Fruit fly (Drosophila melanogaster): ENCODE measurements around the gene meigo.

DNA sequence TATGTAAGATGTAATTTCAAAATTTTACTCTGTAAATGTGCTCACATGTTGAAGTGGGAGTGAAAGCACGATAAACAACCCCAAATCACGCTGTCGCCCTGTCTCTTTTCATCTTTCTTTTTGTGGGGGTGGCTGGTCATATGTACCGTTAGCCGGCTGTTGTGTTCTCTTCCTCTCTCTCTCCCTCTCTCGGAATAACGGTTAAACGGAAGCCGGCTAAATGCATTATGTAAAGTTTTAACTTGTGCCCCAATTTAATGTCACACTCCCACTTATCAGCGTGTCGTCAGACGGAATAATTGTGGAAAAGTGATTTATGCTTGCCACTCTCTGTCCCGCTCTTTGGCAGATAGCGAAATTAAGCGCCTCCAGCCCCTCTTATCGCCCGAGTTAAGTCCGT lies 3.3 kb downstream of the meigo start:
- TF ChIP-seq eg (GFP tag; IDR thresholded peaks at IDR 0.05) (no peak), OdsH (GFP tag; optimal IDR thresholded peaks at IDR 0.05) (no peak), esn (GFP tag; optimal IDR thresholded peaks at IDR 0.05) (no peak), Ets96B (tag; optimal IDR thresholded peaks at IDR 0.05) (no peak), CG8319 (GFP tag; optimal IDR thresholded peaks at IDR 0.05) (no peak), lz (GFP tag; optimal IDR thresholded peaks at IDR 0.05) (no peak), Smox (GFP tag; optimal IDR thresholded peaks at IDR 0.05) (no peak), CG16779 (tag; optimal IDR thresholded peaks at IDR 0.05) (no peak), Sox102F (GFP tag; optimal IDR thresholded peaks at IDR 0.05) (no peak)

All from whole organism, prepupa.